Fruit fly (Drosophila melanogaster): ENCODE measurements around the gene CG33772.

DNA sequence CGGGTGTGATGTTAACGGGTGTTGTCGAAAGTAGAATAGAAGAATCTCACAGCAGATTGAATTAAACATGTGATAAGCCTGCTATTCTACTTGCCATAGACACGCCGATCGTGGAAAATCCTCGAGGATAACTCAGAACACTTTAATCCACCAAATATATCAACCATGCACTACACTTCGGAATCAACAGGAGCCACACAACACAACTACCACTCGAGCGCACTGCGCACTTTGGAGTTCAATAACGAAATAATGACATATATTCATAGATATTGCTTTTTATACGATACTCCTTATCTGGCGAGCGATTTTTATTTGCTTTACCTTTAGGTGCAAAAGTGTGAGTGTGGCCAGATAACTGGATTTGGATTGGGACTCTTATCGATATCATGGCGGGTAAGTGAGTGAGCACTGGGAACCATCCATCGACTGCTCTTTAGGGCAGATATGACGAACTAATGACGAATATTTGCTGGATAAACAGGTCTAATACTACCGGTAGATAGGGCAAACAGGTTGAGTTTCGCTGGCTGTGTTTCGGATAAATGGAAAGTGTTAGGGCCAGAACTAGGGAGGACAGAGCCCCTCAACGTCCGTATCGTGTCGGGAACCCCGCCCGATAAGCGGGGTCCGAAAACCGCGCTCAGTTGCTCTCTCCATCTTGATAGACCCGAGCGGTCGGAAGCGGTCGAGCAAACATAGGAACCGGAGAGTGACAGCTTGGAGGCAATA, 17.1 kb upstream of the CG33772 start, which contains the start of gene Jhbp6:
- TF ChIP-seq CG8478 (optimal IDR thresholded peaks at IDR 0.05), result no peak
- TF ChIP-seq pan (optimal IDR thresholded peaks at IDR 0.05), result no peak
- no peak for TF ChIP-seq psq (optimal IDR thresholded peaks at IDR 0.05)
- no peak for TF ChIP-seq Dll (optimal IDR thresholded peaks at IDR 0.05)
- no peak for TF ChIP-seq usp (GFP tag; optimal IDR thresholded peaks at IDR 0.05)
